Fruit fly (Drosophila melanogaster) Kc167 (cell line): ENCODE measurements around the gene Dab.

Experiments
- h ChIP-seq: fragments of >200 bp; optimal IDR thresholded peaks from 3 replicates; lab custom pipeline; 2018; ENCODE audit warnings: missing external identifiers
- insv ChIP-seq: fragments of >200 bp; optimal IDR thresholded peaks from 3 replicates; lab custom pipeline; 2018; ENCODE audit warnings: missing external identifiers
- ttk ChIP-seq: sonication (Bioruptor generic); optimal IDR thresholded peaks from 2 replicates; lab custom pipeline; 2017; ENCODE audit warnings: missing external identifiers

- TF ChIP-seq insv (lab: Kevin White, UChicago) (no peak), ttk (no peak), h (lab: Kevin White, UChicago) (no peak)
Observed at dm6 chr3L:16682371-16682770, 29.6 kb upstream of the Dab start.
